Worm (Caenorhabditis elegans): Measurements from ENCODE around the gene lyst-1.

lyst-1 gene

ce11 chrX:12167632-12168377, 26.9 kb upstream of the lyst-1 start:
- TF ChIP-seq mel-28 (tag; optimal IDR thresholded peaks at IDR 0.05; ENCODE audit: borderline replicate concordance): no peak
- no peak for TF ChIP-seq snpc-1.3 (tag; optimal IDR thresholded peaks at IDR 0.05; ENCODE audit: insufficient read depth)
- no peak for TF ChIP-seq ceh-91 (GFP tag; IDR thresholded peaks at IDR 0.05)
- no peak for TF ChIP-seq T26A5.8 (tag; optimal IDR thresholded peaks at IDR 0.05)
- no peak for TF ChIP-seq somi-1 (GFP tag; optimal IDR thresholded peaks at IDR 0.05)
- no peak for TF ChIP-seq ztf-25 (GFP tag; IDR thresholded peaks at IDR 0.05)
- no peak for TF ChIP-seq ceh-100 (GFP tag; IDR thresholded peaks at IDR 0.05)
- TF ChIP-seq ceh-79 (tag; optimal IDR thresholded peaks at IDR 0.05): no peak
- TF ChIP-seq B0336.3 (GFP tag; IDR thresholded peaks at IDR 0.05): no peak
- no peak for TF ChIP-seq rec-8 (tag; optimal IDR thresholded peaks at IDR 0.05)
- no peak for TF ChIP-seq ztf-22 (GFP tag; optimal IDR thresholded peaks at IDR 0.05)
- no peak for TF ChIP-seq dox-1 (GFP tag; IDR thresholded peaks at IDR 0.05)
- TF ChIP-seq B0261.1 (tag; optimal IDR thresholded peaks at IDR 0.05): no peak
- no peak for TF ChIP-seq sea-2 (GFP tag; IDR thresholded peaks at IDR 0.05)
- no peak for TF ChIP-seq ztf-6 (GFP tag; IDR thresholded peaks at IDR 0.05)

- no peak for TF ChIP-seq Y56A3A.18 (GFP tag; IDR thresholded peaks at IDR 0.05)
- TF ChIP-seq tbp1 (GFP tag; optimal IDR thresholded peaks at IDR 0.05): no peak
- TF ChIP-seq ama-1 (optimal IDR thresholded peaks at IDR 0.05): no peak
- no peak for TF ChIP-seq ama-1 (GFP tag; optimal IDR thresholded peaks at IDR 0.05)
- TF ChIP-seq F33H1.4 (GFP tag; IDR thresholded peaks at IDR 0.05): no peak
- TF ChIP-seq snpc-1.1 (tag; optimal IDR thresholded peaks at IDR 0.05; ENCODE audit: insufficient read depth): no peak
- TF ChIP-seq nhr-179 (tag; optimal IDR thresholded peaks at IDR 0.05): no peak
- TF ChIP-seq let-526 (GFP tag; IDR thresholded peaks at IDR 0.05): no peak
- TF ChIP-seq K11D2.4 (GFP tag; IDR thresholded peaks at IDR 0.05): no peak
- TF ChIP-seq lin-35 (GFP tag; optimal IDR thresholded peaks at IDR 0.05): no peak
- TF ChIP-seq snpc-1.3 (tag; optimal IDR thresholded peaks at IDR 0.05; ENCODE audit: insufficient read depth): no peak
- no peak for TF ChIP-seq hmg-20 (GFP tag; IDR thresholded peaks at IDR 0.05)
- no peak for TF ChIP-seq F57A8.1 (GFP tag; optimal IDR thresholded peaks at IDR 0.05)
- TF ChIP-seq rpc-1 (optimal IDR thresholded peaks at IDR 0.05): no peak
- no peak for TF ChIP-seq rpc-1 (tag; optimal IDR thresholded peaks at IDR 0.05)
- TF ChIP-seq madf-3 (GFP tag; IDR thresholded peaks at IDR 0.05): no peak
- no peak for TF ChIP-seq ccch-3 (GFP tag; optimal IDR thresholded peaks at IDR 0.05)
- no peak for TF ChIP-seq him-1 (tag; optimal IDR thresholded peaks at IDR 0.05)
- no peak for TF ChIP-seq lin-26 (GFP tag; IDR thresholded peaks at IDR 0.05)
Measured at ce11 chrX:12164943-12165342, 24.0 kb upstream of the lyst-1 start.

- TF ChIP-seq ZK185.1 (tag; optimal IDR thresholded peaks at IDR 0.05; ENCODE audit: poor library complexity, severe bottlenecking) (no peak), snpc-3.4 (tag; optimal IDR thresholded peaks at IDR 0.05) (no peak), ztf-26 (tag; optimal IDR thresholded peaks at IDR 0.05) (no peak), madf-10 (tag; optimal IDR thresholded peaks at IDR 0.05) (no peak), C06A6.2 (GFP tag; conservative IDR thresholded peaks at IDR 0.05) (no peak), lag-1 (GFP tag; IDR thresholded peaks at IDR 0.05) (no peak), atf-7 (tag; optimal IDR thresholded peaks at IDR 0.05) (no peak), nhr-179 (tag; optimal IDR thresholded peaks at IDR 0.05) (no peak), nhr-80 (tag; optimal IDR thresholded peaks at IDR 0.05) (no peak), snpc-1.1 (tag; optimal IDR thresholded peaks at IDR 0.05; ENCODE audit: insufficient read depth) (no peak), aptf-2 (GFP tag; conservative IDR thresholded peaks at IDR 0.05) (no peak), B0261.1 (tag; optimal IDR thresholded peaks at IDR 0.05) (no peak), pha-4 (tag; optimal IDR thresholded peaks at IDR 0.05) (no peak), die-1 (tag; optimal IDR thresholded peaks at IDR 0.05) (no peak), ztf-18 (tag; optimal IDR thresholded peaks at IDR 0.05) (no peak), nhr-90 (tag; optimal IDR thresholded peaks at IDR 0.05) (no peak), Y53G8AR.9 (GFP tag; conservative IDR thresholded peaks at IDR 0.05) (no peak)
Measured at ce11 chrX:12164047-12164446, 23.1 kb upstream of the lyst-1 start.
